ENCODE assay signal across 2 fruit fly cellular contexts in genomic region chr3L:14758730-14759096, dm6.
TF ChIP-seq lines count a peak whose summit lies in the region.

No protein-coding gene starts in this region.

- no peak for TF ChIP-seq CTCF in whole organism, embryonic (GFP tag; optimal IDR thresholded peaks at IDR 0.05; lab: Kevin White, UChicago)

TF ChIP-seq in whole organism, embryonic, 481 proteins besides CTCF, POLR2A, EP300 and RAD21:
- TF ChIP-seq slbo (GFP tag; IDR thresholded peaks at IDR 0.05; lab: Robert Waterston, UW) (no peak), sens (GFP tag; lab: Kevin White, UChicago) (no peak), HLHmδ (GFP tag; optimal IDR thresholded peaks at IDR 0.05; lab: Kevin White, UChicago) (no peak), CG32532 (GFP tag; IDR thresholded peaks at IDR 0.05; lab: Robert Waterston, UW) (no peak), CG18599 (GFP tag; optimal IDR thresholded peaks at IDR 0.05; lab: Kevin White, UChicago) (no peak), CG3163 (GFP tag; optimal IDR thresholded peaks at IDR 0.05; lab: Kevin White, UChicago) (peak; percentile 80), Nf-YA (GFP tag; IDR thresholded peaks at IDR 0.05; lab: Robert Waterston, UW) (no peak), gsb-n (tag; optimal IDR thresholded peaks at IDR 0.05; lab: Kevin White, UChicago) (no peak), mirr (GFP tag; optimal IDR thresholded peaks at IDR 0.05; lab: Kevin White, UChicago) (no peak), tll (GFP tag; optimal IDR thresholded peaks at IDR 0.05; lab: Kevin White, UChicago) (no peak), scrt (GFP tag; optimal IDR thresholded peaks at IDR 0.05; lab: Kevin White, UChicago) (peak; percentile 65), Drgx (GFP tag; IDR thresholded peaks at IDR 0.05; lab: Robert Waterston, UW) (no peak), sima (GFP tag; optimal IDR thresholded peaks at IDR 0.05; lab: Kevin White, UChicago) (no peak), CG12942 (GFP tag; optimal IDR thresholded peaks at IDR 0.05; lab: Kevin White, UChicago) (no peak), da (GFP tag; optimal IDR thresholded peaks at IDR 0.05; lab: Kevin White, UChicago) (no peak), Doc3 (GFP tag; IDR thresholded peaks at IDR 0.05; lab: Robert Waterston, UW; ENCODE audit: partially characterized antibody) (no peak), Lim3 (GFP tag; IDR thresholded peaks at IDR 0.05; lab: Robert Waterston, UW) (no peak), Dll (GFP tag; IDR thresholded peaks at IDR 0.05; lab: Robert Waterston, UW; ENCODE audit: partially characterized antibody) (0 out of 4 replicates have a peak, but pooled peaks have one; percentile 12), CG12299 (tag; optimal IDR thresholded peaks at IDR 0.05; lab: Kevin White, UChicago) (no peak), YL-1 (GFP tag; optimal IDR thresholded peaks at IDR 0.05; lab: Kevin White, UChicago) (no peak), wor (GFP tag; IDR thresholded peaks at IDR 0.05; lab: Robert Waterston, UW) (no peak), hbn (GFP tag; IDR thresholded peaks at IDR 0.05; lab: Robert Waterston, UW; ENCODE audit: partially characterized antibody) (no peak), CG10267 (tag; optimal IDR thresholded peaks at IDR 0.05; lab: Kevin White, UChicago) (no peak), ap (GFP tag; IDR thresholded peaks at IDR 0.05; lab: Robert Waterston, UW) (no peak), chif (GFP tag; optimal IDR thresholded peaks at IDR 0.05; lab: Kevin White, UChicago) (no peak), Trl (optimal IDR thresholded peaks at IDR 0.05; lab: Kevin White, UChicago) (peak in 1 of 2 experiments; percentile 88), Trl (GFP tag; optimal IDR thresholded peaks at IDR 0.05; lab: Kevin White, UChicago) (no peak), inv (GFP tag; IDR thresholded peaks at IDR 0.05; lab: Robert Waterston, UW; ENCODE audit: partially characterized antibody) (no peak), CG10959 (GFP tag; IDR thresholded peaks at IDR 0.05; lab: Robert Waterston, UW) (no peak), CG18764 (GFP tag; optimal IDR thresholded peaks at IDR 0.05; lab: Kevin White, UChicago) (no peak), Asciz (GFP tag; optimal IDR thresholded peaks at IDR 0.05; lab: Kevin White, UChicago) (no peak), BEAF-32 (GFP tag; optimal IDR thresholded peaks at IDR 0.05; lab: Kevin White, UChicago) (no peak), knrl (GFP tag; IDR thresholded peaks at IDR 0.05; lab: Robert Waterston, UW; ENCODE audit: partially characterized antibody) (no peak), trem (tag; optimal IDR thresholded peaks at IDR 0.05; lab: Kevin White, UChicago) (no peak), CG1832 (GFP tag; optimal IDR thresholded peaks at IDR 0.05; lab: Kevin White, UChicago) (no peak)
TF ChIP-seq in whole organism, embryonic: peak in this region for 4.

TF ChIP-seq in whole organism, wandering third instar larva, 38 proteins besides CTCF, POLR2A, EP300 and RAD21:
- TF ChIP-seq Dif (GFP tag; optimal IDR thresholded peaks at IDR 0.05; lab: Kevin White, UChicago; ENCODE audit: partially characterized antibody) (peak; percentile 28), dl (GFP tag; optimal IDR thresholded peaks at IDR 0.05; lab: Kevin White, UChicago; ENCODE audit: insufficient read depth in 1 of 2, partially characterized antibody in 2 of 2) (peak in 1 of 2 experiments; percentile 20), dsf (GFP tag; optimal IDR thresholded peaks at IDR 0.05; lab: Kevin White, UChicago; ENCODE audit: borderline replicate concordance) (no peak)
